Worm (Caenorhabditis elegans): ENCODE measurements around the gene C38C3.3.

The C38C3.3 gene

ce11 chrV:1465932-1466331, 29.5 kb upstream of the C38C3.3 start:
- TF ChIP-seq sma-9 (GFP tag; optimal IDR thresholded peaks at IDR 0.05) (no peak), sma-9 (tag; optimal IDR thresholded peaks at IDR 0.05) (no peak), nhr-129 (tag; optimal IDR thresholded peaks at IDR 0.05) (no peak), mdl-1 (tag; optimal IDR thresholded peaks at IDR 0.05) (no peak), nhr-25 (tag; optimal IDR thresholded peaks at IDR 0.05) (no peak), ama-1 (optimal IDR thresholded peaks at IDR 0.05) (no peak), sem-4 (tag; optimal IDR thresholded peaks at IDR 0.05) (no peak), peb-1 (tag; optimal IDR thresholded peaks at IDR 0.05) (no peak), lin-13 (GFP tag; optimal IDR thresholded peaks at IDR 0.05) (no peak), nhr-77 (tag; optimal IDR thresholded peaks at IDR 0.05) (no peak), nhr-6 (tag; optimal IDR thresholded peaks at IDR 0.05) (no peak), sma-3 (GFP tag; optimal IDR thresholded peaks at IDR 0.05) (no peak)

- no peak for TF ChIP-seq egl-27 (tag; optimal IDR thresholded peaks at IDR 0.05)
- no peak for TF ChIP-seq nhr-237 (tag; optimal IDR thresholded peaks at IDR 0.05)
- no peak for TF ChIP-seq snpc-4 (tag; optimal IDR thresholded peaks at IDR 0.05)
- no peak for TF ChIP-seq ceh-82 (tag; optimal IDR thresholded peaks at IDR 0.05)
- TF ChIP-seq unc-55 (GFP tag; optimal IDR thresholded peaks at IDR 0.05), result peak; percentile 42
- TF ChIP-seq C34F6.9 (tag; optimal IDR thresholded peaks at IDR 0.05), result peak; percentile 57
- TF ChIP-seq mab-5 (tag; optimal IDR thresholded peaks at IDR 0.05), result no peak
- no peak for TF ChIP-seq F13H6.1 (tag; optimal IDR thresholded peaks at IDR 0.05)
- no peak for TF ChIP-seq unc-62 (GFP tag; optimal IDR thresholded peaks at IDR 0.05)
- no peak for TF ChIP-seq ztf-1 (GFP tag; conservative IDR thresholded peaks at IDR 0.05)
- TF ChIP-seq elt-1 (tag; optimal IDR thresholded peaks at IDR 0.05), result no peak
- no peak for TF ChIP-seq mbf-1 (tag; optimal IDR thresholded peaks at IDR 0.05)
- TF ChIP-seq sma-9 (GFP tag; optimal IDR thresholded peaks at IDR 0.05), result peak; percentile 31
- no peak for TF ChIP-seq sma-9 (tag; optimal IDR thresholded peaks at IDR 0.05)
- TF ChIP-seq peb-1 (tag; optimal IDR thresholded peaks at IDR 0.05), result no peak
- no peak for TF ChIP-seq nhr-11 (tag; optimal IDR thresholded peaks at IDR 0.05)
- no peak for TF ChIP-seq elt-3 (tag; optimal IDR thresholded peaks at IDR 0.05)
- no peak for TF ChIP-seq aly-2 (tag; optimal IDR thresholded peaks at IDR 0.05)
- no peak for TF ChIP-seq crh-2 (tag; optimal IDR thresholded peaks at IDR 0.05)
- no peak for TF ChIP-seq ztf-4 (tag; optimal IDR thresholded peaks at IDR 0.05)
- TF ChIP-seq sem-4 (tag; optimal IDR thresholded peaks at IDR 0.05), result no peak
- TF ChIP-seq lsy-2 (tag; optimal IDR thresholded peaks at IDR 0.05), result peak in 1 of 2 experiments; percentile 24
- TF ChIP-seq fos-1 (tag; optimal IDR thresholded peaks at IDR 0.05), result peak; percentile 11
- no peak for TF ChIP-seq zag-1 (tag; optimal IDR thresholded peaks at IDR 0.05)
- TF ChIP-seq nhr-25 (tag; optimal IDR thresholded peaks at IDR 0.05), result no peak
- no peak for TF ChIP-seq mdl-1 (tag; optimal IDR thresholded peaks at IDR 0.05)
- no peak for TF ChIP-seq lin-39 (tag; optimal IDR thresholded peaks at IDR 0.05)
- no peak for TF ChIP-seq nhr-10 (tag; optimal IDR thresholded peaks at IDR 0.05)
- TF ChIP-seq nhr-129 (tag; optimal IDR thresholded peaks at IDR 0.05), result peak; percentile 75
- TF ChIP-seq skn-1 (tag; optimal IDR thresholded peaks at IDR 0.05), result peak; percentile 0
- TF ChIP-seq lin-11 (tag; optimal IDR thresholded peaks at IDR 0.05), result no peak
- TF ChIP-seq sma-3 (GFP tag; optimal IDR thresholded peaks at IDR 0.05), result no peak
- no peak for TF ChIP-seq Y55F3AM.14 (GFP tag; optimal IDR thresholded peaks at IDR 0.05)
- no peak for TF ChIP-seq R02D3.7 (tag; optimal IDR thresholded peaks at IDR 0.05)
- no peak for TF ChIP-seq ztf-11 (tag; optimal IDR thresholded peaks at IDR 0.05)
- TF ChIP-seq nhr-6 (tag; optimal IDR thresholded peaks at IDR 0.05), result no peak
- TF ChIP-seq ZK546.5 (tag; optimal IDR thresholded peaks at IDR 0.05), result no peak
Observed at ce11 chrV:1466949-1467348, 28.5 kb upstream of the C38C3.3 start.

- no peak for TF ChIP-seq mab-5 (tag; optimal IDR thresholded peaks at IDR 0.05)
- no peak for TF ChIP-seq blmp-1 (tag; optimal IDR thresholded peaks at IDR 0.05; ENCODE audit: insufficient read depth)
- TF ChIP-seq sma-9 (GFP tag; optimal IDR thresholded peaks at IDR 0.05), result no peak
- TF ChIP-seq sma-9 (tag; optimal IDR thresholded peaks at IDR 0.05), result no peak
- TF ChIP-seq sem-4 (tag; optimal IDR thresholded peaks at IDR 0.05), result no peak
- TF ChIP-seq nhr-77 (tag; optimal IDR thresholded peaks at IDR 0.05), result no peak
- TF ChIP-seq alr-1 (tag; optimal IDR thresholded peaks at IDR 0.05), result no peak
- TF ChIP-seq aly-2 (tag; optimal IDR thresholded peaks at IDR 0.05), result no peak
- no peak for TF ChIP-seq unc-39 (tag; optimal IDR thresholded peaks at IDR 0.05)
- TF ChIP-seq ztf-1 (GFP tag; conservative IDR thresholded peaks at IDR 0.05), result no peak
- TF ChIP-seq ama-1 (optimal IDR thresholded peaks at IDR 0.05), result no peak
- no peak for TF ChIP-seq elt-3 (tag; optimal IDR thresholded peaks at IDR 0.05)
- TF ChIP-seq ztf-4 (tag; optimal IDR thresholded peaks at IDR 0.05), result no peak
- TF ChIP-seq zag-1 (tag; optimal IDR thresholded peaks at IDR 0.05), result no peak
- no peak for TF ChIP-seq egl-27 (tag; optimal IDR thresholded peaks at IDR 0.05)
- no peak for TF ChIP-seq ceh-82 (tag; optimal IDR thresholded peaks at IDR 0.05)
- no peak for TF ChIP-seq nhr-237 (tag; optimal IDR thresholded peaks at IDR 0.05)
- no peak for TF ChIP-seq nhr-25 (tag; optimal IDR thresholded peaks at IDR 0.05)
- TF ChIP-seq elt-1 (tag; optimal IDR thresholded peaks at IDR 0.05), result no peak
- no peak for TF ChIP-seq nhr-6 (tag; optimal IDR thresholded peaks at IDR 0.05)
- TF ChIP-seq dmd-4 (tag; optimal IDR thresholded peaks at IDR 0.05), result no peak
Observed at ce11 chrV:1467444-1467843, 28.0 kb upstream of the C38C3.3 start, which contains the start of gene gid-8. Gene gid-8 (plus strand): TSS chrV:1467744.
